Worm (Caenorhabditis elegans): ENCODE results near the gene sre-49.

Gene sre-49

DNA sequence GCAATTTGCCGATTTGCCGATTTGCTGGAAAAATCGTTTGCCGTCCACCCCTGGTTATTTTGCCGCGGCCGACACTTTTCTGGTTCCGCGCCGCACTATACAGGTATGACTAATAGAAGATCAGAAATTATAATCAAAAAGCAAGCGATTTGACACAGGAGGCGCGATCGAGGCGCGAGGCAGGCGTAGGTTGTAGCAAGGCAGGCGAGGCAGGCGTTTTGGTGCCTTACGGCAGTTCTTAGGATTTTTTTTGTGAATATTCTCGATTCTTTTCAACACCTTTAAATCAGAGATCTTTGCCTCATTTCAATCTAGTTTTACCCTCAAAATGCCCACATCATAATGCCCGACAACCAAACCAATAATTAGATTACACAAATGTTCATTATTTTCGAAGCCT lies 5.5 kb downstream of the sre-49 start, which contains the start of gene sre-56:
sre-56 (plus strand) TSS at position 301 of the 400 bp plus-strand sequence.
- no peak for TF ChIP-seq npax-4 (tag; optimal IDR thresholded peaks at IDR 0.05)
- TF ChIP-seq C08G9.2 (tag; optimal IDR thresholded peaks at IDR 0.05) = no peak
- TF ChIP-seq K09A11.1 (tag; optimal IDR thresholded peaks at IDR 0.05; ENCODE audit: insufficient read depth) = no peak
- no peak for TF ChIP-seq hlh-15 (tag; optimal IDR thresholded peaks at IDR 0.05)
- TF ChIP-seq hlh-8 (tag; optimal IDR thresholded peaks at IDR 0.05) = no peak
- no peak for TF ChIP-seq hlh-30 (tag; optimal IDR thresholded peaks at IDR 0.05; ENCODE audit: insufficient read depth)
- no peak for TF ChIP-seq sox-2 (GFP tag; IDR thresholded peaks at IDR 0.05)
- no peak for TF ChIP-seq pqm-1 (tag; optimal IDR thresholded peaks at IDR 0.05)
- no peak for TF ChIP-seq ceh-9 (tag; optimal IDR thresholded peaks at IDR 0.05)
- TF ChIP-seq F13H6.1 (tag; optimal IDR thresholded peaks at IDR 0.05) = no peak
- TF ChIP-seq pha-4 (tag; optimal IDR thresholded peaks at IDR 0.05) = no peak
- TF ChIP-seq madf-2 (tag; optimal IDR thresholded peaks at IDR 0.05) = no peak
- TF ChIP-seq dmd-4 (tag; optimal IDR thresholded peaks at IDR 0.05; ENCODE audit: borderline replicate concordance) = no peak
- TF ChIP-seq mec-3 (tag; optimal IDR thresholded peaks at IDR 0.05; ENCODE audit: borderline replicate concordance) = no peak
- TF ChIP-seq ets-4 (tag; optimal IDR thresholded peaks at IDR 0.05) = no peak
- no peak for TF ChIP-seq hlh-13 (GFP tag; optimal IDR thresholded peaks at IDR 0.05)
- no peak for TF ChIP-seq C38D4.7 (GFP tag; optimal IDR thresholded peaks at IDR 0.05)

ce11 chrII:12328994-12329393 lies 10.4 kb downstream of the sre-49 start, which contains the start of gene sre-55:
Gene sre-55 (plus strand): TSS chrII:12329294.
- no peak for TF ChIP-seq ztf-16 (tag; optimal IDR thresholded peaks at IDR 0.05)
- no peak for TF ChIP-seq ceh-45 (GFP tag; IDR thresholded peaks at IDR 0.05)
- TF ChIP-seq sox-4 (tag; optimal IDR thresholded peaks at IDR 0.05) = no peak
- TF ChIP-seq ama-1 (optimal IDR thresholded peaks at IDR 0.05) = no peak
- no peak for TF ChIP-seq dve-1 (tag; optimal IDR thresholded peaks at IDR 0.05)

DNA sequence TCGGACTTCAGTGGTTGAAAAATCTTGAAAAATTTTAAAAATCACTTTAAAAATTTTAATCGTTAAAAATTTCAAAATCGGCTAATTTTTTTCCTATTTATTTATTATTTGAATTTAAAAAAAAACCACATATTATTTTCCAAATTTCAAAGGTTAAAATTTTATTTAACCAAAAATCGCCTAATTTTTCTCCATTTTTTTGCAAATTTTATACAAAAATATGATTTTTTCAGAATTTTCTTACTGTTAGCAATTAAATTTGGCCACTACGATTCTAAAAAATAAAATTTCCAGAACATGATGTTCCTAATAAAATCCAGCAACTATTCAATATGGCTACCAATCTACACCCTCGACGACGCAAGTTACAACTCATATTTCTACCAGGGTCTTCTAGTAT lies 14.0 kb downstream of the sre-49 start, which contains the start of gene sre-54:
sre-54 (plus strand) TSS at position 301 of the 400 bp plus-strand sequence.
- TF ChIP-seq ceh-19 (GFP tag; optimal IDR thresholded peaks at IDR 0.05) (no peak), ceh-6 (GFP tag; optimal IDR thresholded peaks at IDR 0.05) (no peak), nhr-11 (tag; optimal IDR thresholded peaks at IDR 0.05) (no peak), unc-42 (tag; optimal IDR thresholded peaks at IDR 0.05) (no peak), T23F11.4 (GFP tag; optimal IDR thresholded peaks at IDR 0.05) (no peak), pros-1 (tag; optimal IDR thresholded peaks at IDR 0.05) (no peak), hlh-15 (tag; optimal IDR thresholded peaks at IDR 0.05) (no peak), dmd-4 (tag; optimal IDR thresholded peaks at IDR 0.05; ENCODE audit: borderline replicate concordance) (no peak), unc-3 (GFP tag; conservative IDR thresholded peaks at IDR 0.05) (no peak), unc-3 (tag; optimal IDR thresholded peaks at IDR 0.05) (no peak), sox-4 (tag; optimal IDR thresholded peaks at IDR 0.05) (no peak), ceh-22 (tag; optimal IDR thresholded peaks at IDR 0.05) (no peak), pha-2 (tag; optimal IDR thresholded peaks at IDR 0.05) (no peak), ceh-45 (GFP tag; IDR thresholded peaks at IDR 0.05) (no peak), gmeb-2 (tag; optimal IDR thresholded peaks at IDR 0.05) (no peak)

ce11 chrII:12335430-12335829 lies 16.8 kb downstream of the sre-49 start, which contains the start of gene sre-52:
Gene sre-52 (plus strand): TSS chrII:12335730.
- no peak for TF ChIP-seq che-1 (tag; optimal IDR thresholded peaks at IDR 0.05)
- no peak for TF ChIP-seq tbx-7 (tag; optimal IDR thresholded peaks at IDR 0.05)
- TF ChIP-seq C38D4.7 (GFP tag; optimal IDR thresholded peaks at IDR 0.05) = no peak
- TF ChIP-seq rnt-1 (tag; optimal IDR thresholded peaks at IDR 0.05) = no peak
- TF ChIP-seq ceh-2 (tag; optimal IDR thresholded peaks at IDR 0.05) = no peak
- no peak for TF ChIP-seq unc-3 (GFP tag; conservative IDR thresholded peaks at IDR 0.05)
- no peak for TF ChIP-seq unc-3 (tag; optimal IDR thresholded peaks at IDR 0.05)
- TF ChIP-seq unc-42 (tag; optimal IDR thresholded peaks at IDR 0.05) = no peak
- no peak for TF ChIP-seq hlh-30 (tag; optimal IDR thresholded peaks at IDR 0.05; ENCODE audit: insufficient read depth)
- no peak for TF ChIP-seq zip-5 (tag; optimal IDR thresholded peaks at IDR 0.05)
- no peak for TF ChIP-seq ttx-3 (tag; optimal IDR thresholded peaks at IDR 0.05)
- TF ChIP-seq ceh-19 (GFP tag; optimal IDR thresholded peaks at IDR 0.05) = no peak
- no peak for TF ChIP-seq nfya-1 (tag; optimal IDR thresholded peaks at IDR 0.05)
- no peak for TF ChIP-seq tbx-2 (tag; optimal IDR thresholded peaks at IDR 0.05)
- no peak for TF ChIP-seq ceh-30 (tag; optimal IDR thresholded peaks at IDR 0.05)
- no peak for TF ChIP-seq dve-1 (tag; optimal IDR thresholded peaks at IDR 0.05)
- TF ChIP-seq ama-1 (optimal IDR thresholded peaks at IDR 0.05) = no peak
- no peak for TF ChIP-seq syd-9 (tag; optimal IDR thresholded peaks at IDR 0.05)
